Worm (Caenorhabditis elegans) whole organism, L2 larva: ENCODE data around the gene C54E10.7.
A peak's percentile ranks its signal among the peaks of the same experiment; 100 is the strongest.

ENCODE experiments used
- Y55F3AM.14 ChIP-seq: fragments of 200-800 bp; sonication (Bioruptor generic); optimal IDR thresholded peaks from 2 replicates; lab custom pipeline; 2018; ENCODE audit warnings: mild to moderate bottlenecking, missing genetic modification characterization, missing compliant biosample characterization
- blmp-1 ChIP-seq: sonication (generic microtip); optimal IDR thresholded peaks from 2 replicates; lab custom pipeline; 2017; ENCODE audit warnings: missing genetic modification characterization, mild to moderate bottlenecking, missing compliant biosample characterization, antibody characterized with exemption, moderate library complexity; ENCODE audit not compliant: insufficient read depth
- ceh-16 ChIP-seq: fragments of 150-350 bp; optimal IDR thresholded peaks from 2 replicates; lab custom pipeline; 2014; ENCODE audit warnings: missing biosample characterization, missing genetic modification characterization
- ceh-82 ChIP-seq: fragments of 150-350 bp; optimal IDR thresholded peaks from 2 replicates; lab custom pipeline; 2014; ENCODE audit warnings: missing biosample characterization, missing genetic modification characterization
- egl-27 ChIP-seq: sonication (generic microtip); optimal IDR thresholded peaks from 3 replicates; lab custom pipeline; 2017; ENCODE audit warnings: missing biosample characterization, missing genetic modification reagents, missing genetic modification characterization
- elt-1 ChIP-seq: fragments of 150-350 bp; optimal IDR thresholded peaks from 2 replicates; lab custom pipeline; 2014; ENCODE audit warnings: missing biosample characterization, missing genetic modification characterization
- elt-3 ChIP-seq: sonication (generic microtip); optimal IDR thresholded peaks from 2 replicates; lab custom pipeline; 2017; ENCODE audit warnings: missing biosample characterization, missing genetic modification characterization
- fos-1 ChIP-seq: fragments of 150-350 bp; optimal IDR thresholded peaks from 2 replicates; lab custom pipeline; 2014; ENCODE audit warnings: missing biosample characterization, missing genetic modification characterization
- gmeb-1 ChIP-seq: fragments of 150-350 bp; optimal IDR thresholded peaks from 2 replicates; lab custom pipeline; 2014; ENCODE audit warnings: missing biosample characterization, missing genetic modification characterization
- lin-11 ChIP-seq: fragments of 150-350 bp; sonication (generic microtip); optimal IDR thresholded peaks from 2 replicates; lab custom pipeline; 2014; ENCODE audit warnings: missing biosample characterization, missing genetic modification characterization, inconsistent platforms, mixed read lengths
- lsy-2 ChIP-seq, 2 experiments: fragments of 150-350 bp in 1 of 2; sonication (generic microtip) in 1 of 2; optimal IDR thresholded peaks; 2 replicates each; lab custom pipeline; 2014 to 2017; ENCODE audit warnings: missing biosample characterization in 2 of 2, missing genetic modification characterization in 2 of 2
- mdl-1 ChIP-seq, 2 experiments: fragments of 150-350 bp in 1 of 2; sonication (generic microtip) in 1 of 2; optimal IDR thresholded peaks; 2 replicates each; lab custom pipeline; 2017; ENCODE audit warnings: missing biosample characterization in 2 of 2, missing genetic modification characterization in 2 of 2
- nhr-10 ChIP-seq: sonication (generic microtip); optimal IDR thresholded peaks from 2 replicates; lab custom pipeline; 2017; ENCODE audit warnings: missing biosample characterization, missing genetic modification characterization
- nhr-11 ChIP-seq: fragments of 150-350 bp; optimal IDR thresholded peaks from 2 replicates; lab custom pipeline; 2014; ENCODE audit warnings: missing biosample characterization, missing genetic modification characterization
- nhr-12 ChIP-seq: fragments of 150-350 bp; optimal IDR thresholded peaks from 2 replicates; lab custom pipeline; 2014; ENCODE audit warnings: missing biosample characterization, missing genetic modification characterization
- nhr-129 ChIP-seq: fragments of 150-350 bp; optimal IDR thresholded peaks from 2 replicates; lab custom pipeline; 2014; ENCODE audit warnings: missing biosample characterization, missing genetic modification characterization
- nhr-23 ChIP-seq: fragments of 150-350 bp; optimal IDR thresholded peaks from 2 replicates; lab custom pipeline; 2014; ENCODE audit warnings: missing biosample characterization, missing genetic modification reagents, missing genetic modification characterization
- nhr-25 ChIP-seq: fragments of 150-350 bp; sonication (generic microtip); optimal IDR thresholded peaks from 3 replicates; lab custom pipeline; 2014; ENCODE audit warnings: missing biosample characterization, missing genetic modification characterization
- nhr-77 ChIP-seq: fragments of 150-350 bp; optimal IDR thresholded peaks from 2 replicates; lab custom pipeline; 2014; ENCODE audit warnings: missing biosample characterization, missing genetic modification characterization
- sma-3 ChIP-seq: sonication (generic microtip); optimal IDR thresholded peaks from 2 replicates; lab custom pipeline; 2016; ENCODE audit warnings: missing genetic modification reagents, missing genetic modification characterization, missing compliant biosample characterization
- sma-9 ChIP-seq, 2 experiments: fragments of 150-350 bp in 1 of 2; sonication (generic microtip) in 1 of 2; optimal IDR thresholded peaks; 2 replicates each; lab custom pipeline; 2014 to 2016; ENCODE audit warnings: missing genetic modification characterization in 2 of 2, mild to moderate bottlenecking in 1 of 2, missing biosample characterization in 1 of 2, missing compliant biosample characterization in 1 of 2, missing genetic modification reagents in 1 of 2, moderate library complexity in 1 of 2
- snpc-4 ChIP-seq: fragments of 150-350 bp; optimal IDR thresholded peaks from 2 replicates; lab custom pipeline; 2014; ENCODE audit warnings: missing biosample characterization, missing genetic modification characterization
- unc-39 ChIP-seq: fragments of 150-350 bp; optimal IDR thresholded peaks from 2 replicates; lab custom pipeline; 2014; ENCODE audit warnings: missing biosample characterization, missing genetic modification characterization
- unc-55 ChIP-seq: fragments of 150-350 bp; sonication (generic microtip); optimal IDR thresholded peaks from 3 replicates; lab custom pipeline; 2014; ENCODE audit warnings: missing biosample characterization, missing genetic modification reagents, missing genetic modification characterization
- unc-62 ChIP-seq: fragments of 150-350 bp; optimal IDR thresholded peaks from 2 replicates; lab custom pipeline; 2014; ENCODE audit warnings: missing biosample characterization, missing genetic modification reagents, missing genetic modification characterization
- zag-1 ChIP-seq: fragments of 150-350 bp; optimal IDR thresholded peaks from 2 replicates; lab custom pipeline; 2014; ENCODE audit warnings: missing biosample characterization, missing genetic modification characterization
- ztf-1 ChIP-seq: fragments of 200-800 bp; sonication (Bioruptor generic); conservative IDR thresholded peaks from 2 replicates; pipeline ENCODE4 v1.3.6; 2022; ENCODE audit warnings: missing genetic modification characterization, missing compliant biosample characterization
- ztf-11 ChIP-seq: sonication (generic microtip); optimal IDR thresholded peaks from 2 replicates; lab custom pipeline; 2017; ENCODE audit warnings: missing biosample characterization, missing genetic modification characterization
- ztf-4 ChIP-seq: fragments of 150-350 bp; optimal IDR thresholded peaks from 2 replicates; lab custom pipeline; 2014; ENCODE audit warnings: missing biosample characterization, missing genetic modification characterization

The C54E10.7 gene

DNA sequence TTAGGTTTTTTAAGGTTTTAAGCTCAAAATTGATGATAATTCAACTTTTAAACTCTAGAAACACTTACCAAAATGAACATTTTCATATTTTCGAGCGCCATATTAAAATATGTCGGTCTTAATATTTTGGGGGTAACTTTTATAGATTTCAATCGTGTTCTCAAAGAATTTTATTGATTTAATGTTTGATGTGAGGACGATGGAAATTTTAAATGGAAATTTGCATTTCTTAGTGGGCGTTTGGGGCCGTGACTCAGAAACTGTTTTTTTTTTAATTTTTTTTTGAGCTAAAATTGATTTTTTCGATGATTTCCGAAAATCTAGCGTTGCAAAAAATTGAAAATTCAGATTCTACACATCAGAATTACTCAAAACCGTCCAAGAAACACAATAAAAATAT lies 8.2 kb upstream of the C54E10.7 start, which contains the start of gene C54E10.10:
C54E10.10 (minus strand) TSS at position 101 of the 400 bp plus-strand sequence.
- TF ChIP-seq nhr-10 (no peak), lin-11 (tag; lab: Kevin White, UChicago) (no peak), ceh-82 (tag; lab: Kevin White, UChicago) (no peak), elt-1 (tag; lab: Kevin White, UChicago) (no peak), unc-39 (tag; lab: Kevin White, UChicago) (no peak), ztf-4 (tag; lab: Kevin White, UChicago) (no peak), unc-62 (GFP tag; lab: Kevin White, UChicago) (no peak), elt-3 (tag; lab: Kevin White, UChicago) (no peak), ztf-11 (tag; lab: Kevin White, UChicago) (no peak), ceh-16 (tag; lab: Kevin White, UChicago) (no peak), nhr-12 (tag; lab: Kevin White, UChicago) (no peak), snpc-4 (tag; lab: Kevin White, UChicago) (no peak), mdl-1 (tag; optimal IDR thresholded peaks at IDR 0.05; lab: Kevin White, UChicago) (no peak)

DNA sequence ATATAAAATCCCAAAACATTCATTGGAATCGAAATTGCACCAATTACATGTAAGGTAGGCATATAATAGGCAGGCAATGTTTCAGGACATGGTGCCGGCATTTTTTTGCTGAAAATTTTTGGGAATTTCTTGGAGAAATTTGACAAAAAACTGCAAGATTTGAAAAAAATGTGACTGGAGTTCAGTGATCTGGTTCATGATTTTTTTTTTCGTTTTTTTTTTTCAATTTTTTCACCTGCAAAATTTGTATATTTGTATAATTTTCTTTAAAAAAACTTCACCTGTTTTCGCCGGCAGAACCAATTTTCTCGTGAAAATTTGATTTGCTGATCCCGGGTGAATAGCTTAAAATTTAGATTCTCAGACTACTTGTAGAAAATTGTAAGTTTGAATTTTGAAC lies 5.1 kb upstream of the C54E10.7 start, which contains the start of gene sri-10:
sri-10 (minus strand) TSS at position 101 of the 400 bp plus-strand sequence.
- TF ChIP-seq nhr-23 (tag; lab: Kevin White, UChicago): no peak
- TF ChIP-seq nhr-10: no peak
- no peak for TF ChIP-seq unc-62 (GFP tag; lab: Kevin White, UChicago)
- no peak for TF ChIP-seq fos-1 (tag; lab: Kevin White, UChicago)
- no peak for TF ChIP-seq blmp-1 (tag; lab: Kevin White, UChicago)
- TF ChIP-seq nhr-11 (tag; lab: Kevin White, UChicago): no peak
- TF ChIP-seq nhr-12 (tag; lab: Kevin White, UChicago): no peak
- no peak for TF ChIP-seq Y55F3AM.14 (GFP tag; lab: Kevin White, UChicago)
- TF ChIP-seq, all 48 proteins: peak for 0

DNA sequence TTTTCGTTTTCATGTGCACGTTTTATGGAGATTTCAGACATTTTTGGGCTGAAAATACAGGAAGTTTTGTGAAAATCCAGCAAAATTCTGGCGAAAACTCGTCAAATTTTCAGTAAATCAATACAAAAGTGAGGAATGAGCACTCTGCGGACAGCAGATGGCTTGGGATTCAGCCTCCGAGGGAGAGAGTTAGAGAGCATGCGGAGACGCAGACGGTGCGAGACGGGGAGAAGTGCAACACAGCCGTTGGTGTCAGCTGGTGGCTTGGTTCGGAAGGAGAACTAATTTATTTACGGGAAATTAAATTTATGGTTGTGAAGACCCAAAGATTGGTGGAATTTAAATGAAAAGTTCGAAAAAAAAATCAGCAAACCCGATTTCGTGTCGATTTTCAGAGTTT lies 2.8 kb upstream of the C54E10.7 start, which contains the start of gene C54E10.6:
C54E10.6 (minus strand) TSS at position 109 of the 400 bp plus-strand sequence.
- TF ChIP-seq blmp-1 (tag; lab: Kevin White, UChicago) (no peak), lsy-2 (tag; optimal IDR thresholded peaks at IDR 0.05; lab: Kevin White, UChicago) (peak in 1 of 2 experiments; percentile 8), nhr-10 (no peak), lin-11 (tag; lab: Kevin White, UChicago) (peak; percentile 2), sma-3 (GFP tag; lab: Kevin White, UChicago) (no peak), unc-55 (GFP tag; lab: Kevin White, UChicago) (peak; percentile 21), sma-9 (GFP tag; optimal IDR thresholded peaks at IDR 0.05; lab: Kevin White, UChicago) (peak; percentile 13), sma-9 (tag; optimal IDR thresholded peaks at IDR 0.05; lab: Kevin White, UChicago) (no peak)

DNA sequence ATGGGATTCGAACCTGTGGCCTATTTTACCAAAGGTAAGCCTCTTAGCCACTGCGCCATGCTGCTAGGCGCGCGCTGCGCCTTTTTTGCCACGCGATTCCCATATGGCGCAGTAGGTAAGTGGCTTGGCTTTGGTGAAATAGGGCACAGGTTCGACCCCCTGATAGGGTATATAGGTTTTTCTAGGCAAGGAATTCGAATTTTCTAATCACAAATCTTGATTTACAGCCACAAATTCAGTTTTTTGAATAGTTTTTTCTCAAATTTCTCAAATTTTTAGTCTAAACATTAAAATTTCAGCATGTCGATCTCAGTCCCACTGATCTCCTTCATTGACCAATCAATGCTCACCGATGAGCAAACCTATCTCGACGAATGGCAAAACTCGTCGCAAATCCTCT lies 755 bp upstream of the C54E10.7 start, which contains the start of gene C54E10.3:
C54E10.3 (plus strand) TSS at position 301 of the 400 bp plus-strand sequence.
- TF ChIP-seq lin-11 (tag; lab: Kevin White, UChicago) (no peak), nhr-25 (tag; lab: Kevin White, UChicago) (no peak), nhr-12 (tag; lab: Kevin White, UChicago) (no peak), nhr-10 (no peak), elt-1 (tag; lab: Kevin White, UChicago) (no peak), egl-27 (tag; lab: Kevin White, UChicago) (no peak), sma-3 (GFP tag; lab: Kevin White, UChicago) (no peak), ztf-1 (GFP tag; lab: Robert Waterston, UW) (no peak), unc-55 (GFP tag; lab: Kevin White, UChicago) (no peak), nhr-77 (tag; lab: Kevin White, UChicago) (no peak), gmeb-1 (no peak)
- TF ChIP-seq, all 48 proteins: peak for 0

DNA sequence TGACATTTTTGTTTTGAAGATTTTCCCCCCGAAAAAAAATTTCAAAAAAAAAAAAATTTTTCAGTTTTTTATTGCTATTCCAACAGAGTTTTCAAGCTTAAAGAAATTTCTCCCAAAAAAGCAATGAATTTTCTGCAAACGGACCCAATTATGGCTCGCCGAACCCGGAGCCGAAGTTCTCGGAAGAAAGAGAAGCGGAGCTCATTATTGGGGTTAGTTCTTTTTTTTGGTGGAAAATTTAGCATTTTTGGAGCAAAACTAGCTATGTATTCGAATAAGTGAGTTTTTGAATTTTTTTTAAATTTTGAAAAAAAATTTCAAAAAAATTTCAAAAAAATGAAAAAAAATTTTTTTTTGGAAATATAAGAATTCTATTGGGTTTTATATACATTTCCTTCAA lies 8.2 kb downstream of the C54E10.7 start, which contains the start of gene ncs-5:
ncs-5 (plus strand) TSS at position 124 of the 400 bp plus-strand sequence.
- TF ChIP-seq fos-1 (tag; lab: Kevin White, UChicago) (no peak), nhr-11 (tag; lab: Kevin White, UChicago) (no peak), unc-55 (GFP tag; lab: Kevin White, UChicago) (no peak), zag-1 (tag; lab: Kevin White, UChicago) (no peak), nhr-129 (tag; lab: Kevin White, UChicago) (no peak), ztf-1 (GFP tag; lab: Robert Waterston, UW) (no peak), lsy-2 (tag; optimal IDR thresholded peaks at IDR 0.05; lab: Kevin White, UChicago) (no peak)
